Fruit fly (Drosophila melanogaster) whole organism, embryonic: ENCODE results near the gene Prdm13.

Experiments used
- B-H2 ChIP-seq: fragments of 200-800 bp; sonication (Bioruptor generic); optimal IDR thresholded peaks from 2 replicates; lab custom pipeline; 2018; ENCODE audit warnings: missing biosample characterization, mild to moderate bottlenecking, missing genetic modification characterization
- C15 ChIP-seq: fragments of 200-800 bp; sonication (Bioruptor generic); IDR thresholded peaks from 3 replicates; pipeline ENCODE4 v1.3.6; 2022; ENCODE audit warnings: missing biosample characterization, missing genetic modification characterization
- CG10267 ChIP-seq: fragments of 200-800 bp; sonication (Bioruptor generic); optimal IDR thresholded peaks from 2 replicates; lab custom pipeline; 2018; ENCODE audit warnings: missing biosample characterization, mild to moderate bottlenecking, missing genetic modification characterization, moderate library complexity
- CG10565 ChIP-seq: fragments of 200-800 bp; sonication (Bioruptor generic); optimal IDR thresholded peaks from 3 replicates; lab custom pipeline; 2016; ENCODE audit warnings: missing biosample characterization, mild to moderate bottlenecking, missing genetic modification characterization
- CG10959 ChIP-seq: fragments of 200-800 bp; sonication (Bioruptor generic); IDR thresholded peaks from 2 replicates; pipeline ENCODE4 v1.3.6; 2022; ENCODE audit warnings: missing biosample characterization, missing genetic modification characterization
- CG11723 ChIP-seq: fragments of 200-800 bp; sonication (Bioruptor generic); optimal IDR thresholded peaks from 2 replicates; lab custom pipeline; 2017; ENCODE audit warnings: missing biosample characterization, mild to moderate bottlenecking, missing genetic modification characterization
- CG12744 ChIP-seq: fragments of 200-800 bp; sonication (Bioruptor generic); optimal IDR thresholded peaks from 2 replicates; lab custom pipeline; 2016; ENCODE audit warnings: missing biosample characterization, missing genetic modification characterization
- CG13296 ChIP-seq: fragments of 200-800 bp; sonication (Bioruptor generic); optimal IDR thresholded peaks from 3 replicates; lab custom pipeline; 2018; ENCODE audit warnings: missing biosample characterization, mild to moderate bottlenecking, missing genetic modification characterization
- CG17612 ChIP-seq: fragments of 200-800 bp; sonication (Bioruptor generic); IDR thresholded peaks from 2 replicates; pipeline ENCODE4 v1.3.6; 2022; ENCODE audit warnings: missing biosample characterization, missing genetic modification characterization
- CG2712 ChIP-seq: fragments of 200-800 bp; optimal IDR thresholded peaks from 3 replicates; lab custom pipeline; 2019; ENCODE audit warnings: missing biosample characterization, mild to moderate bottlenecking, missing genetic modification characterization, moderate library complexity
- CG31388 ChIP-seq: fragments of 200-800 bp; sonication (Bioruptor generic); optimal IDR thresholded peaks from 2 replicates; lab custom pipeline; 2016; ENCODE audit warnings: missing biosample characterization, missing genetic modification characterization
- CG31441 ChIP-seq: fragments of 200-800 bp; sonication (Bioruptor generic); IDR thresholded peaks from 2 replicates; pipeline ENCODE4 v1.3.6; 2022; ENCODE audit warnings: missing biosample characterization, missing genetic modification characterization
- CG33213 ChIP-seq: fragments of 200-800 bp; sonication (Bioruptor generic); optimal IDR thresholded peaks from 3 replicates; lab custom pipeline; 2016; ENCODE audit warnings: missing biosample characterization, missing genetic modification characterization
- CG34422 ChIP-seq: fragments of 200-800 bp; sonication (Bioruptor generic); IDR thresholded peaks from 3 replicates; pipeline ENCODE4 v1.3.6; 2022; ENCODE audit warnings: missing biosample characterization, missing genetic modification characterization
- CG3726 ChIP-seq: fragments of 200-800 bp; sonication (Bioruptor generic); IDR thresholded peaks from 3 replicates; pipeline ENCODE4, ENCODE4 v1.3.6; 2022; ENCODE audit warnings: missing biosample characterization, missing genetic modification characterization
- CG4282 ChIP-seq: fragments of 200-800 bp; sonication (Bioruptor generic); optimal IDR thresholded peaks from 2 replicates; lab custom pipeline; 2016; ENCODE audit warnings: missing biosample characterization, missing genetic modification characterization
- CG4617 ChIP-seq: fragments of 200-800 bp; sonication (Bioruptor generic); optimal IDR thresholded peaks from 3 replicates; lab custom pipeline; 2016; ENCODE audit warnings: missing biosample characterization, missing genetic modification characterization, borderline replicate concordance
- CG7357 ChIP-seq: fragments of 200-800 bp; sonication (Bioruptor generic); IDR thresholded peaks from 3 replicates; pipeline ENCODE4 v1.3.6; 2022; ENCODE audit warnings: missing biosample characterization, missing genetic modification characterization
- CG9437 ChIP-seq: fragments of 200-800 bp; sonication (Bioruptor generic); optimal IDR thresholded peaks from 2 replicates; lab custom pipeline; 2018; ENCODE audit warnings: missing biosample characterization, mild to moderate bottlenecking, missing genetic modification characterization
- CHES-1-like ChIP-seq: fragments of 200-800 bp; sonication (Bioruptor generic); optimal IDR thresholded peaks from 2 replicates; lab custom pipeline; 2016; ENCODE audit warnings: missing biosample characterization, missing genetic modification characterization
- Deaf1 ChIP-seq: fragments of 200-800 bp; optimal IDR thresholded peaks from 3 replicates; lab custom pipeline; 2019; ENCODE audit warnings: missing biosample characterization, mild to moderate bottlenecking, missing genetic modification characterization, moderate library complexity
- Dfd ChIP-seq, 2 experiments: fragments of >200 bp; optimal IDR thresholded peaks; 2 replicates each; lab custom pipeline; 2017; ENCODE audit warnings: missing biosample characterization in 2 of 2, missing genetic modification characterization in 2 of 2
- Dip2 ChIP-seq: fragments of 200-800 bp; sonication (Bioruptor generic); IDR thresholded peaks from 2 replicates; pipeline ENCODE4 v1.3.6; 2022; ENCODE audit warnings: missing biosample characterization, missing genetic modification characterization
- Fer3 ChIP-seq: fragments of 200-800 bp; sonication (Bioruptor generic); optimal IDR thresholded peaks from 2 replicates; lab custom pipeline; 2018; ENCODE audit warnings: missing biosample characterization, mild to moderate bottlenecking, missing genetic modification characterization, moderate library complexity
- HHEX ChIP-seq: fragments of 200-800 bp; sonication (Bioruptor generic); optimal IDR thresholded peaks from 3 replicates; lab custom pipeline; 2017; ENCODE audit warnings: missing biosample characterization, mild to moderate bottlenecking, missing genetic modification characterization, missing genetic modification reagents
- Hr3 ChIP-seq: fragments of 200-800 bp; sonication (Bioruptor generic); optimal IDR thresholded peaks from 3 replicates; lab custom pipeline; 2016; ENCODE audit warnings: missing biosample characterization, missing genetic modification characterization
- Hr78 ChIP-seq, 2 experiments: fragments of 200-800 bp in 1 of 2; fragments of >200 bp in 1 of 2; sonication (Bioruptor generic) in 1 of 2; optimal IDR thresholded peaks; 2 replicates each; lab custom pipeline; 2017 to 2019; ENCODE audit warnings: missing biosample characterization in 2 of 2, missing genetic modification characterization in 2 of 2, mild to moderate bottlenecking in 1 of 2, moderate library complexity in 1 of 2
- Nf-YA ChIP-seq: fragments of 200-800 bp; sonication (Bioruptor generic); IDR thresholded peaks from 2 replicates; pipeline ENCODE4 v1.3.6; 2022; ENCODE audit warnings: missing biosample characterization, missing genetic modification characterization
- NfI ChIP-seq: fragments of 200-800 bp; sonication (Bioruptor generic); optimal IDR thresholded peaks from 3 replicates; lab custom pipeline; 2018; ENCODE audit warnings: missing biosample characterization, mild to moderate bottlenecking, missing genetic modification characterization, moderate library complexity
- Oaz ChIP-seq: fragments of 200-800 bp; sonication (Bioruptor generic); IDR thresholded peaks from 2 replicates; pipeline ENCODE4 v1.3.6; 2022; ENCODE audit warnings: missing biosample characterization, missing genetic modification characterization
- Spps ChIP-seq: fragments of 200-800 bp; sonication (Bioruptor generic); optimal IDR thresholded peaks from 2 replicates; lab custom pipeline; 2018; ENCODE audit warnings: missing biosample characterization, mild to moderate bottlenecking, missing genetic modification characterization
- Stat92E ChIP-seq, 3 experiments: fragments of >200 bp in 2 of 3; fragments of 200-800 bp in 1 of 3; sonication (Bioruptor generic) in 1 of 3; optimal IDR thresholded peaks; 2 replicates each; lab custom pipeline; 2017 to 2019; ENCODE audit warnings: missing biosample characterization in 3 of 3, missing genetic modification characterization in 3 of 3, mild to moderate bottlenecking in 1 of 3, moderate library complexity in 1 of 3
- Xrp1 ChIP-seq: fragments of 200-800 bp; sonication (Bioruptor generic); IDR thresholded peaks from 2 replicates; pipeline ENCODE4 v1.3.6; 2022; ENCODE audit warnings: missing biosample characterization, missing genetic modification characterization
- amos ChIP-seq: fragments of 200-800 bp; sonication (Bioruptor generic); IDR thresholded peaks from 2 replicates; pipeline ENCODE4 v1.3.6; 2022; ENCODE audit warnings: missing biosample characterization, missing genetic modification characterization; ENCODE audit not compliant: partially characterized antibody
- ap ChIP-seq: fragments of 200-800 bp; sonication (Bioruptor generic); IDR thresholded peaks from 2 replicates; pipeline ENCODE4 v1.3.6; 2022; ENCODE audit warnings: missing biosample characterization, missing genetic modification characterization
- bcd ChIP-seq: fragments of 200-800 bp; sonication (Bioruptor generic); optimal IDR thresholded peaks from 2 replicates; lab custom pipeline; 2017; ENCODE audit warnings: missing biosample characterization, mild to moderate bottlenecking, missing genetic modification characterization
- cad ChIP-seq: fragments of >200 bp; optimal IDR thresholded peaks from 2 replicates; lab custom pipeline; 2017; ENCODE audit warnings: missing biosample characterization, missing genetic modification characterization
- da ChIP-seq: fragments of 200-800 bp; sonication (Bioruptor generic); optimal IDR thresholded peaks from 2 replicates; lab custom pipeline; 2016; ENCODE audit warnings: missing biosample characterization, missing genetic modification characterization
- dati ChIP-seq: fragments of 200-800 bp; sonication (Bioruptor generic); IDR thresholded peaks from 2 replicates; pipeline ENCODE4 v1.3.6; 2022; ENCODE audit warnings: missing biosample characterization, missing genetic modification characterization
- gcm2 ChIP-seq: fragments of 200-800 bp; sonication (Bioruptor generic); optimal IDR thresholded peaks from 2 replicates; lab custom pipeline; 2016; ENCODE audit warnings: missing biosample characterization, missing genetic modification characterization
- grau ChIP-seq: fragments of 200-800 bp; optimal IDR thresholded peaks from 3 replicates; lab custom pipeline; 2019; ENCODE audit warnings: missing biosample characterization, mild to moderate bottlenecking, missing genetic modification characterization, moderate library complexity
- gsb-n ChIP-seq: fragments of 200-800 bp; sonication (Bioruptor generic); optimal IDR thresholded peaks from 3 replicates; lab custom pipeline; 2018; ENCODE audit warnings: missing biosample characterization, mild to moderate bottlenecking, missing genetic modification characterization
- knrl ChIP-seq: fragments of 200-800 bp; sonication (Bioruptor generic); IDR thresholded peaks from 3 replicates; pipeline ENCODE4 v1.3.6; 2022; ENCODE audit warnings: missing biosample characterization, missing genetic modification characterization; ENCODE audit not compliant: partially characterized antibody
- pum ChIP-seq: fragments of 200-800 bp; sonication (Bioruptor generic); optimal IDR thresholded peaks from 2 replicates; lab custom pipeline; 2016; ENCODE audit warnings: missing biosample characterization, missing genetic modification characterization
- pzg ChIP-seq: fragments of 200-800 bp; sonication (Bioruptor generic); optimal IDR thresholded peaks from 3 replicates; lab custom pipeline; 2018; ENCODE audit warnings: missing biosample characterization, mild to moderate bottlenecking, missing genetic modification characterization, moderate library complexity
- ro ChIP-seq: fragments of 200-800 bp; sonication (Bioruptor generic); IDR thresholded peaks from 2 replicates; pipeline ENCODE4 v1.3.6; 2022; ENCODE audit warnings: missing biosample characterization, missing genetic modification characterization
- run ChIP-seq: fragments of 200-800 bp; sonication (Bioruptor generic); optimal IDR thresholded peaks from 3 replicates; lab custom pipeline; 2018; ENCODE audit warnings: missing biosample characterization, mild to moderate bottlenecking, missing genetic modification characterization
- slou ChIP-seq: fragments of 200-800 bp; sonication (Bioruptor generic); optimal IDR thresholded peaks from 3 replicates; lab custom pipeline; 2016; ENCODE audit warnings: missing biosample characterization, missing genetic modification characterization
- tio ChIP-seq: fragments of 200-800 bp; sonication (Bioruptor generic); optimal IDR thresholded peaks from 2 replicates; lab custom pipeline; 2017; ENCODE audit warnings: missing biosample characterization, missing genetic modification characterization, inconsistent platforms
- tna ChIP-seq: fragments of 200-800 bp; sonication (Bioruptor generic); IDR thresholded peaks from 2 replicates; pipeline ENCODE4 v1.3.6; 2022; ENCODE audit warnings: missing biosample characterization, missing genetic modification characterization; ENCODE audit not compliant: partially characterized antibody
- vvl ChIP-seq: fragments of 200-800 bp; sonication (Bioruptor generic); IDR thresholded peaks from 2 replicates; pipeline ENCODE4 v1.3.6; 2022; ENCODE audit warnings: missing biosample characterization, missing genetic modification characterization

Prdm13 gene

DNA sequence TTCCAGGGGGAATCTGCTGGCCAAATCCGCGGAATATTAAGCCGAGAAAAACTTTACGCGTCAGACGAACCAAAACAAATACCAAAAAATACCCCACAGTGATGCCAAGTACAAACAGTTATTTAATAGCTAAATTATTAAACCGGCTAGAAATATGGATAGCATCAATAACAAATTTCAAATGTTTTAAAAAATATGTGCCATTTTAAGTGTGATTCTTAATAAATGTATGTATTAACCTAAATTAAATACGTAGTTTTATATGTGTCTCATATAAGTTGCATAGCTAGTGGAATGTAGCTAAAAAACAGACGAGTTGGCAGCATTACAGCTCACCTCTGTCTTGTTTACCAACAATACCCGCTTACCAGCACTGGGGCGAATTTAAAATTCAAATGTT is 18.8 kb downstream of the Prdm13 start, which contains the start of gene CG10274 (continued):
- TF ChIP-seq CG13296 (GFP tag; lab: Kevin White, UChicago) (no peak), C15 (no peak; the same call in 2 of the 3 replicates), CG10959 (GFP tag; lab: Robert Waterston, UW) (0 out of 2 replicates have a peak, but pooled peaks have one; percentile 24), HHEX (GFP tag; lab: Kevin White, UChicago) (no peak), Nf-YA (no peak), CG4617 (GFP tag; lab: Kevin White, UChicago) (peak; percentile 84), CG7357 (GFP tag; lab: Robert Waterston, UW) (peak; percentile 33; the same call in 1 of the 3 replicates), gcm2 (GFP tag; lab: Kevin White, UChicago) (peak; percentile 54), gsb-n (tag; lab: Kevin White, UChicago) (no peak), CG31441 (GFP tag; lab: Robert Waterston, UW) (no peak; the same call in 1 of the 2 replicates), dati (GFP tag; lab: Robert Waterston, UW) (no peak), CG17612 (GFP tag; lab: Robert Waterston, UW) (no peak), ro (peak; percentile 48; the same call in 1 of the 2 replicates), vvl (GFP tag; lab: Robert Waterston, UW) (peak; percentile 70), CG33213 (GFP tag; lab: Kevin White, UChicago) (peak; percentile 62), slou (GFP tag; lab: Kevin White, UChicago) (peak; percentile 76), CG10565 (peak; percentile 33), run (tag; lab: Kevin White, UChicago) (no peak), CG11723 (no peak), Dip2 (no peak), grau (peak; percentile 83), Spps (tag; lab: Kevin White, UChicago) (peak; percentile 56), tna (GFP tag; lab: Robert Waterston, UW) (no peak), ap (GFP tag; lab: Robert Waterston, UW) (no peak), B-H2 (GFP tag; lab: Kevin White, UChicago) (no peak), CG31388 (GFP tag; lab: Kevin White, UChicago) (no peak), CG4282 (no peak), NfI (GFP tag; lab: Kevin White, UChicago) (peak; percentile 81), Hr3 (peak; percentile 80), CG9437 (GFP tag; lab: Kevin White, UChicago) (peak; percentile 67), CG3726 (GFP tag; lab: Robert Waterston, UW) (no peak), pum (peak; percentile 63), CG34422 (GFP tag; lab: Robert Waterston, UW) (peak; percentile 77; the same call in 2 of the 3 replicates), Hr78 (GFP tag; optimal IDR thresholded peaks at IDR 0.05; lab: Kevin White, UChicago) (no peak), CG2712 (tag; lab: Kevin White, UChicago) (peak; percentile 83), Oaz (GFP tag; lab: Robert Waterston, UW) (no peak), pzg (GFP tag; lab: Kevin White, UChicago) (peak; percentile 65), Dfd (GFP tag; optimal IDR thresholded peaks at IDR 0.05; lab: Kevin White, UChicago) (no peak), cad (GFP tag; lab: Kevin White, UChicago) (no peak), CG10267 (tag; lab: Kevin White, UChicago) (peak; percentile 98), Xrp1 (GFP tag; lab: Robert Waterston, UW) (peak; percentile 82), knrl (peak; percentile 21; the same call in 1 of the 3 replicates), da (GFP tag; lab: Kevin White, UChicago) (peak; percentile 30), Stat92E (GFP tag; optimal IDR thresholded peaks at IDR 0.05; lab: Kevin White, UChicago) (peak in 1 of 3 experiments; percentile 39), CG12744 (peak; percentile 48), Deaf1 (tag; lab: Kevin White, UChicago) (no peak), Fer3 (tag; lab: Kevin White, UChicago) (peak; percentile 73), tio (GFP tag; lab: Kevin White, UChicago) (no peak), bcd (GFP tag; lab: Kevin White, UChicago) (peak; percentile 78), amos (GFP tag; lab: Robert Waterston, UW) (no peak), CHES-1-like (GFP tag; lab: Kevin White, UChicago) (peak; percentile 79)
